Fruit fly (Drosophila melanogaster): ENCODE measurements around the gene CG1116.

Gene CG1116

dm6 chr3R:5250530-5251242 lies 31.2 kb downstream of the CG1116 start (continued):
- TF ChIP-seq CG6854 (GFP tag; optimal IDR thresholded peaks at IDR 0.05) (no peak), ac (GFP tag; optimal IDR thresholded peaks at IDR 0.05) (no peak), Ptx1 (GFP tag; IDR thresholded peaks at IDR 0.05) (no peak), CG10209 (GFP tag; optimal IDR thresholded peaks at IDR 0.05) (no peak), cg (GFP tag; optimal IDR thresholded peaks at IDR 0.05) (no peak), pzg (GFP tag; optimal IDR thresholded peaks at IDR 0.05) (no peak), klu (GFP tag; IDR thresholded peaks at IDR 0.05) (no peak), repo (GFP tag; optimal IDR thresholded peaks at IDR 0.05) (no peak), CG8765 (GFP tag; IDR thresholded peaks at IDR 0.05) (no peak), CG31388 (GFP tag; optimal IDR thresholded peaks at IDR 0.05) (no peak), prd (optimal IDR thresholded peaks at IDR 0.05) (no peak), prd (GFP tag; IDR thresholded peaks at IDR 0.05) (peak; percentile 21; the same call in 1 of the 3 replicates), H2.0 (GFP tag; IDR thresholded peaks at IDR 0.05) (0 out of 2 replicates have a peak, but pooled peaks have one; percentile 11), odd (GFP tag; optimal IDR thresholded peaks at IDR 0.05) (no peak), CG9932 (GFP tag; IDR thresholded peaks at IDR 0.05) (no peak; the same call in 1 of the 2 replicates), CG12942 (GFP tag; optimal IDR thresholded peaks at IDR 0.05) (no peak), Asciz (GFP tag; optimal IDR thresholded peaks at IDR 0.05) (no peak), dan (GFP tag; IDR thresholded peaks at IDR 0.05) (no peak), Elba2 (GFP tag; optimal IDR thresholded peaks at IDR 0.05) (no peak), gce (GFP tag; IDR thresholded peaks at IDR 0.05) (no peak), CHES-1-like (GFP tag; optimal IDR thresholded peaks at IDR 0.05) (no peak), CG14014 (GFP tag; IDR thresholded peaks at IDR 0.05) (no peak), jumu (GFP tag; optimal IDR thresholded peaks at IDR 0.05) (no peak), NFAT (GFP tag; IDR thresholded peaks at IDR 0.05) (no peak), CG3995 (GFP tag; optimal IDR thresholded peaks at IDR 0.05) (no peak), ara (GFP tag; IDR thresholded peaks at IDR 0.05) (peak; percentile 37; the same call in 1 of the 2 replicates), cad (GFP tag; optimal IDR thresholded peaks at IDR 0.05) (no peak), CG4854 (GFP tag; optimal IDR thresholded peaks at IDR 0.05) (no peak), CG6689 (GFP tag; IDR thresholded peaks at IDR 0.05) (no peak), nmo (GFP tag; optimal IDR thresholded peaks at IDR 0.05) (no peak), sim (GFP tag; IDR thresholded peaks at IDR 0.05) (no peak), cato (GFP tag; optimal IDR thresholded peaks at IDR 0.05; ENCODE audit: borderline replicate concordance) (no peak), CTCF (GFP tag; optimal IDR thresholded peaks at IDR 0.05) (no peak), fd102C (GFP tag; optimal IDR thresholded peaks at IDR 0.05) (no peak), sqz (GFP tag; optimal IDR thresholded peaks at IDR 0.05) (peak; percentile 27), HHEX (GFP tag; optimal IDR thresholded peaks at IDR 0.05) (no peak), CG17186 (GFP tag; optimal IDR thresholded peaks at IDR 0.05) (no peak), bsh (GFP tag; optimal IDR thresholded peaks at IDR 0.05) (no peak), lola (GFP tag; optimal IDR thresholded peaks at IDR 0.05) (no peak), CG17359 (tag; optimal IDR thresholded peaks at IDR 0.05) (peak; percentile 21), Dad (GFP tag; optimal IDR thresholded peaks at IDR 0.05) (no peak), CG7963 (GFP tag; IDR thresholded peaks at IDR 0.05; ENCODE audit: partially characterized antibody) (no peak), sisA (GFP tag; IDR thresholded peaks at IDR 0.05) (no peak), Usf (GFP tag; optimal IDR thresholded peaks at IDR 0.05) (no peak), lbe (GFP tag; optimal IDR thresholded peaks at IDR 0.05) (no peak), bigmax (GFP tag; optimal IDR thresholded peaks at IDR 0.05) (no peak), dati (GFP tag; IDR thresholded peaks at IDR 0.05) (no peak), CG13123 (GFP tag; optimal IDR thresholded peaks at IDR 0.05) (no peak), CG34376 (GFP tag; optimal IDR thresholded peaks at IDR 0.05) (no peak), Atf6 (GFP tag; IDR thresholded peaks at IDR 0.05) (no peak), br (optimal IDR thresholded peaks at IDR 0.05) (no peak), psq (GFP tag; optimal IDR thresholded peaks at IDR 0.05) (no peak)
